Worm (Caenorhabditis elegans) whole organism, early embryonic: ENCODE measurements around the gene nstp-1.

Experiments
- B0310.2 ChIP-seq: sonication (generic microtip); optimal IDR thresholded peaks from 2 replicates; lab custom pipeline; 2016; ENCODE audit warnings: mild to moderate bottlenecking, missing genetic modification characterization, missing compliant biosample characterization
- F13C5.2 ChIP-seq: sonication (generic microtip); optimal IDR thresholded peaks from 2 replicates; lab custom pipeline; 2017; ENCODE audit warnings: mild to moderate bottlenecking, missing genetic modification characterization, inconsistent platforms, missing compliant biosample characterization
- ama-1 ChIP-seq: fragments of 150-350 bp; optimal IDR thresholded peaks from 2 replicates; lab custom pipeline; 2014
- ceh-36 ChIP-seq: sonication (generic microtip); optimal IDR thresholded peaks from 2 replicates; lab custom pipeline; 2016; ENCODE audit warnings: missing genetic modification characterization, inconsistent platforms, missing compliant biosample characterization
- ets-7 ChIP-seq: sonication (generic microtip); optimal IDR thresholded peaks from 2 replicates; lab custom pipeline; 2016; ENCODE audit warnings: missing genotype, missing genetic modification characterization, missing compliant biosample characterization
- flt-1 ChIP-seq: fragments of 200-800 bp; sonication (Bioruptor generic); IDR thresholded peaks from 2 replicates; pipeline ENCODE4 v1.3.6; 2022; ENCODE audit warnings: missing genetic modification characterization, missing compliant biosample characterization
- hmbx-1 ChIP-seq: sonication (generic microtip); optimal IDR thresholded peaks from 2 replicates; lab custom pipeline; 2016; ENCODE audit warnings: mild to moderate bottlenecking, missing genetic modification characterization, missing compliant biosample characterization
- hmg-4 ChIP-seq: fragments of 200-800 bp; sonication (Bioruptor generic); optimal IDR thresholded peaks from 2 replicates; lab custom pipeline; 2018; ENCODE audit warnings: mild to moderate bottlenecking, missing genetic modification characterization, missing compliant biosample characterization
- hnd-1 ChIP-seq: sonication (generic microtip); optimal IDR thresholded peaks from 2 replicates; lab custom pipeline; 2016; ENCODE audit warnings: missing genetic modification characterization, missing compliant biosample characterization
- pes-1 ChIP-seq: fragments of 200-800 bp; sonication (Bioruptor generic); IDR thresholded peaks from 2 replicates; pipeline ENCODE4 v1.3.6; 2022; ENCODE audit warnings: missing genetic modification reagents, missing genetic modification characterization, missing compliant biosample characterization
- sea-1 ChIP-seq: fragments of 200-800 bp; sonication (Bioruptor generic); conservative IDR thresholded peaks from 2 replicates; pipeline ENCODE4 v1.3.6; 2022; ENCODE audit warnings: missing genetic modification characterization, missing compliant biosample characterization
- tbx-11 ChIP-seq: fragments of 200-800 bp; sonication (Bioruptor generic); IDR thresholded peaks from 2 replicates; pipeline ENCODE4 v1.3.6; 2022; ENCODE audit warnings: missing genetic modification characterization, missing compliant biosample characterization
- tbx-37 ChIP-seq: fragments of 200-800 bp; sonication (Bioruptor generic); conservative IDR thresholded peaks from 2 replicates; pipeline ENCODE4 v1.3.6; 2022; ENCODE audit warnings: missing genetic modification reagents, missing genetic modification characterization, missing compliant biosample characterization

DNA sequence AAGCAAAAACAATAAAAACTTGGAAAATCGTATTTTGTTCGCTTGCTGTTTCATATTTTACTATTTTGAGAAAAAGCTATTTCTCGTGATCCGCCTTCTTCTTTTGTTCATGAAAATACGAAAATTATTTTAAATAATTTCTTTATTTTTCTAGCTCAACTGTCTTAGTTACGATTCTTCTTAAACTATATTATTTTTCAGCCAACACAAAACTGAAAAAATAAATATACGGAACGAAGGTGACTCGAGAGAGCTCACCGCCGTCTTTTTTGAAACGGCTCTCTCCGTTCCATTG lies 9.4 kb upstream of the nstp-1 start, which contains the start of gene pdzd-8:
- TF ChIP-seq ama-1 (lab: Kevin White, UChicago): no peak
- TF ChIP-seq hmbx-1 (tag; lab: Kevin White, UChicago): no peak
- TF ChIP-seq sea-1 (GFP tag; lab: Robert Waterston, UW): no peak
- TF ChIP-seq flt-1 (GFP tag; lab: Robert Waterston, UW): no peak
- no peak for TF ChIP-seq hnd-1 (tag; lab: Kevin White, UChicago)
- no peak for TF ChIP-seq F13C5.2 (tag; lab: Kevin White, UChicago)
- TF ChIP-seq B0310.2 (tag; lab: Kevin White, UChicago): no peak
- TF ChIP-seq ceh-36 (tag; lab: Kevin White, UChicago): no peak
- TF ChIP-seq tbx-11: no peak
- no peak for TF ChIP-seq ets-7 (tag; lab: Kevin White, UChicago)
- no peak for TF ChIP-seq tbx-37 (GFP tag; lab: Robert Waterston, UW)
- TF ChIP-seq hmg-4 (GFP tag; lab: Kevin White, UChicago): no peak
- TF ChIP-seq pes-1: no peak
